Worm (Caenorhabditis elegans) whole organism, L4 larva: ENCODE results near the gene srx-10.

Source experiments
- dve-1 ChIP-seq: sonication (generic microtip); optimal IDR thresholded peaks from 2 replicates; lab custom pipeline; 2017; ENCODE audit warnings: antibody characterized with exemption, mild to moderate bottlenecking, missing genetic modification characterization, missing compliant biosample characterization; ENCODE audit not compliant: insufficient read depth
- fkh-10 ChIP-seq: fragments of 150-350 bp; optimal IDR thresholded peaks from 2 replicates; lab custom pipeline; 2014; ENCODE audit warnings: missing biosample characterization, missing genetic modification reagents, missing genetic modification characterization
- nhr-11 ChIP-seq: fragments of 150-350 bp; optimal IDR thresholded peaks from 2 replicates; lab custom pipeline; 2014; ENCODE audit warnings: missing biosample characterization, missing genetic modification characterization

DNA sequence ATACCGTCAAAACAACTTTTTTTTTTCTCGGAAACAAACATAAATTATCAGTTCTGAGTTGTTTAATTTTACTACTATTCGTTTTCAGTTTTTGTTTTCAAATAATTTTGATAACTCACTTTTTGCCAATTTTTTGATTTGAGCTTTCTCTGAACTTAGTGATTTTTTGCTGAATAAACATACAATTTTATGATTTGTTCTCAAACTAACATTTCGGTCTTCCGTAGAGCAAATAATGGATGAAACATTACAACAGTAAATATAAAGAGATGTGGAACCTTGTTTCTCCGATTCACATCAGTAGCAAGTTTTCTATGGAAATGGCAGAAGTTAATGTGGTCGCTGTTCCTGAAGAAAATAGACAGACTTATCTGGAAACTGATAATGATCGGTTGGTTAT, 3.5 kb upstream of the srx-10 start, which contains the start of gene R10D12.7:
- no peak for TF ChIP-seq fkh-10 (GFP tag; lab: Kevin White, UChicago)
- no peak for TF ChIP-seq nhr-11 (tag; lab: Kevin White, UChicago)
- TF ChIP-seq dve-1 (tag; lab: Kevin White, UChicago), result no peak
